Worm (Caenorhabditis elegans): Measurements from ENCODE around the gene F54B11.9.

- TF ChIP-seq zag-1 (tag; optimal IDR thresholded peaks at IDR 0.05) (no peak), mdl-1 (tag; optimal IDR thresholded peaks at IDR 0.05) (no peak), nhr-43 (tag; optimal IDR thresholded peaks at IDR 0.05; ENCODE audit: poor library complexity, severe bottlenecking) (no peak)
Measured at ce11 chrX:13574029-13574428, 31.3 kb upstream of the F54B11.9 start.

All from whole organism, L3 larva.